Fruit fly (Drosophila melanogaster): ENCODE results near the gene Ten-a.

dm6 chrX:12056535-12056934 is 13.0 kb downstream of the Ten-a start, which contains the start of gene Uch-L5R:
- TF ChIP-seq insv (optimal IDR thresholded peaks at IDR 0.05) (no peak), psq (optimal IDR thresholded peaks at IDR 0.05) (no peak), Myc (optimal IDR thresholded peaks at IDR 0.05) (no peak), h (optimal IDR thresholded peaks at IDR 0.05) (no peak), ttk (optimal IDR thresholded peaks at IDR 0.05) (no peak), Sin3A (optimal IDR thresholded peaks at IDR 0.05) (no peak)

Data from Kc167 (cell line).